Fruit fly (Drosophila melanogaster): ENCODE data around the gene ND-B14.5AL.

The ND-B14.5AL gene

dm6 chr3L:22652425-22652824 is 46.3 kb downstream of the ND-B14.5AL start, which contains the start of gene CG33772:
CG33772 (minus strand) TSS chr3L:22652525.
- no peak for TF ChIP-seq Sox15 (GFP tag; optimal IDR thresholded peaks at IDR 0.05)
- no peak for TF ChIP-seq Met (GFP tag; optimal IDR thresholded peaks at IDR 0.05)
- no peak for TF ChIP-seq lz (GFP tag; optimal IDR thresholded peaks at IDR 0.05)
- no peak for TF ChIP-seq CG34406 (GFP tag; optimal IDR thresholded peaks at IDR 0.05)
- TF ChIP-seq CG9139 (GFP tag; optimal IDR thresholded peaks at IDR 0.05), result no peak
- TF ChIP-seq CG11762 (GFP tag; optimal IDR thresholded peaks at IDR 0.05; ENCODE audit: insufficient read depth), result no peak
- TF ChIP-seq CG32006 (GFP tag; optimal IDR thresholded peaks at IDR 0.05), result no peak
- TF ChIP-seq CG3032 (tag; optimal IDR thresholded peaks at IDR 0.05), result no peak
- no peak for TF ChIP-seq CG6792 (GFP tag; optimal IDR thresholded peaks at IDR 0.05)

Data from whole organism, prepupa.